Worm (Caenorhabditis elegans) whole organism, late embryonic: ENCODE results near the gene F14F7.5.
A peak's percentile ranks its signal among the peaks of the same experiment; 100 is the strongest.

ENCODE experiments used
- C08G9.2 ChIP-seq: sonication (generic microtip); optimal IDR thresholded peaks from 2 replicates; lab custom pipeline; 2016; ENCODE audit warnings: mild to moderate bottlenecking, missing genetic modification characterization, moderate library complexity, missing compliant biosample characterization
- C38D4.7 ChIP-seq: fragments of 200-800 bp; sonication (Bioruptor generic); optimal IDR thresholded peaks from 2 replicates; lab custom pipeline; 2018; ENCODE audit warnings: mild to moderate bottlenecking, missing genetic modification characterization, moderate library complexity, missing compliant biosample characterization
- K02D7.2 ChIP-seq: sonication (generic microtip); optimal IDR thresholded peaks from 2 replicates; lab custom pipeline; 2017; ENCODE audit warnings: mild to moderate bottlenecking, missing genetic modification characterization, missing compliant biosample characterization
- K09A11.1 ChIP-seq: sonication (generic microtip); optimal IDR thresholded peaks from 2 replicates; lab custom pipeline; 2017; ENCODE audit warnings: antibody characterized with exemption, mild to moderate bottlenecking, missing genetic modification characterization, missing compliant biosample characterization; ENCODE audit not compliant: insufficient read depth
- T23F11.4 ChIP-seq: fragments of 200-800 bp; sonication (Bioruptor generic); optimal IDR thresholded peaks from 2 replicates; lab custom pipeline; 2018; ENCODE audit warnings: mild to moderate bottlenecking, missing genetic modification characterization, missing compliant biosample characterization
- ahr-1 ChIP-seq: sonication (generic microtip); optimal IDR thresholded peaks from 2 replicates; lab custom pipeline; 2016; ENCODE audit warnings: missing genetic modification characterization, missing compliant biosample characterization
- ceh-14 ChIP-seq: sonication (generic microtip); optimal IDR thresholded peaks from 2 replicates; lab custom pipeline; 2016; ENCODE audit warnings: missing genotype, missing genetic modification characterization, missing compliant biosample characterization
- ceh-19 ChIP-seq: fragments of 200-800 bp; sonication (Bioruptor generic); optimal IDR thresholded peaks from 2 replicates; lab custom pipeline; 2018; ENCODE audit warnings: mild to moderate bottlenecking, missing genetic modification characterization, missing compliant biosample characterization
- ceh-2 ChIP-seq: sonication (generic microtip); optimal IDR thresholded peaks from 2 replicates; lab custom pipeline; 2016; ENCODE audit warnings: missing genotype, missing genetic modification characterization, missing compliant biosample characterization
- ceh-22 ChIP-seq: sonication (generic microtip); optimal IDR thresholded peaks from 2 replicates; lab custom pipeline; 2017; ENCODE audit warnings: missing biosample characterization, missing genetic modification characterization
- ceh-24 ChIP-seq: sonication (generic microtip); optimal IDR thresholded peaks from 2 replicates; lab custom pipeline; 2016; ENCODE audit warnings: mild to moderate bottlenecking, missing genetic modification characterization, missing compliant biosample characterization
- ceh-30 ChIP-seq: fragments of 150-350 bp; optimal IDR thresholded peaks from 2 replicates; lab custom pipeline; 2014; ENCODE audit warnings: missing biosample characterization, missing genetic modification characterization
- ceh-31 ChIP-seq: sonication (generic microtip); optimal IDR thresholded peaks from 2 replicates; lab custom pipeline; 2016; ENCODE audit warnings: missing genetic modification characterization, missing compliant biosample characterization
- ceh-34 ChIP-seq: sonication (generic microtip); optimal IDR thresholded peaks from 2 replicates; lab custom pipeline; 2016; ENCODE audit warnings: mild to moderate bottlenecking, missing genetic modification characterization, missing compliant biosample characterization
- ceh-45 ChIP-seq: fragments of 200-800 bp; sonication (Bioruptor generic); IDR thresholded peaks from 2 replicates; pipeline ENCODE4 v1.3.6; 2022; ENCODE audit warnings: missing genetic modification reagents, missing genetic modification characterization, missing compliant biosample characterization
- ceh-48 ChIP-seq: sonication (generic microtip); optimal IDR thresholded peaks from 2 replicates; lab custom pipeline; 2016; ENCODE audit warnings: missing genetic modification characterization, inconsistent platforms, missing compliant biosample characterization
- ceh-6 ChIP-seq: fragments of 200-800 bp; sonication (Bioruptor generic); optimal IDR thresholded peaks from 2 replicates; lab custom pipeline; 2018; ENCODE audit warnings: mild to moderate bottlenecking, missing genetic modification characterization, missing compliant biosample characterization
- ceh-9 ChIP-seq: sonication (generic microtip); optimal IDR thresholded peaks from 2 replicates; lab custom pipeline; 2016; ENCODE audit warnings: mild to moderate bottlenecking, missing genetic modification characterization, inconsistent platforms, missing compliant biosample characterization
- che-1 ChIP-seq: sonication (generic microtip); optimal IDR thresholded peaks from 2 replicates; lab custom pipeline; 2016; ENCODE audit warnings: mild to moderate bottlenecking, missing genetic modification characterization, missing compliant biosample characterization
- dve-1 ChIP-seq: sonication (generic microtip); optimal IDR thresholded peaks from 2 replicates; lab custom pipeline; 2017; ENCODE audit warnings: antibody characterized with exemption, mild to moderate bottlenecking, missing genetic modification characterization, missing compliant biosample characterization
- elt-2 ChIP-seq: sonication (generic microtip); optimal IDR thresholded peaks from 2 replicates; lab custom pipeline; 2016; ENCODE audit warnings: missing genetic modification reagents, missing genetic modification characterization, missing compliant biosample characterization
- elt-4 ChIP-seq: sonication (generic microtip); optimal IDR thresholded peaks from 2 replicates; lab custom pipeline; 2016; ENCODE audit warnings: missing genetic modification characterization, missing compliant biosample characterization
- ets-4 ChIP-seq: sonication (generic microtip); optimal IDR thresholded peaks from 2 replicates; lab custom pipeline; 2016; ENCODE audit warnings: missing genetic modification characterization, missing compliant biosample characterization
- eyg-1 ChIP-seq: sonication (generic microtip); optimal IDR thresholded peaks from 2 replicates; lab custom pipeline; 2016; ENCODE audit warnings: missing genotype, missing genetic modification characterization, missing compliant biosample characterization
- fkh-10 ChIP-seq: fragments of 150-350 bp; optimal IDR thresholded peaks from 2 replicates; lab custom pipeline; 2014; ENCODE audit warnings: missing biosample characterization, missing genetic modification reagents, missing genetic modification characterization
- fkh-6 ChIP-seq: sonication (generic microtip); optimal IDR thresholded peaks from 2 replicates; lab custom pipeline; 2016; ENCODE audit warnings: missing genetic modification characterization, missing compliant biosample characterization
- gmeb-2 ChIP-seq: sonication (generic microtip); optimal IDR thresholded peaks from 2 replicates; lab custom pipeline; 2016; ENCODE audit warnings: missing genetic modification characterization, inconsistent platforms, missing compliant biosample characterization
- hlh-13 ChIP-seq: fragments of 200-800 bp; sonication (Bioruptor generic); optimal IDR thresholded peaks from 2 replicates; lab custom pipeline; 2018; ENCODE audit warnings: mild to moderate bottlenecking, missing genetic modification characterization, missing compliant biosample characterization
- hlh-15 ChIP-seq: sonication (generic microtip); optimal IDR thresholded peaks from 2 replicates; lab custom pipeline; 2016; ENCODE audit warnings: missing genetic modification characterization, missing compliant biosample characterization
- hlh-30 ChIP-seq: sonication (generic microtip); optimal IDR thresholded peaks from 2 replicates; lab custom pipeline; 2017; ENCODE audit warnings: antibody characterized with exemption, missing genetic modification characterization, missing compliant biosample characterization; ENCODE audit not compliant: insufficient read depth
- hlh-6 ChIP-seq: sonication (generic microtip); optimal IDR thresholded peaks from 2 replicates; lab custom pipeline; 2016; ENCODE audit warnings: missing genotype, missing genetic modification characterization, missing compliant biosample characterization
- lim-6 ChIP-seq: sonication (generic microtip); optimal IDR thresholded peaks from 2 replicates; lab custom pipeline; 2016; ENCODE audit warnings: missing genetic modification characterization, missing compliant biosample characterization
- madf-2 ChIP-seq: sonication (generic microtip); optimal IDR thresholded peaks from 2 replicates; lab custom pipeline; 2017; ENCODE audit warnings: missing genetic modification characterization, missing compliant biosample characterization
- mec-3 ChIP-seq: sonication (generic microtip); optimal IDR thresholded peaks from 2 replicates; lab custom pipeline; 2016; ENCODE audit warnings: borderline replicate concordance, missing genetic modification characterization, missing compliant biosample characterization
- nhr-232 ChIP-seq: sonication (generic microtip); optimal IDR thresholded peaks from 2 replicates; lab custom pipeline; 2016; ENCODE audit warnings: missing genetic modification characterization, missing compliant biosample characterization
- npax-4 ChIP-seq: sonication (generic microtip); optimal IDR thresholded peaks from 2 replicates; lab custom pipeline; 2016; ENCODE audit warnings: missing genetic modification characterization, missing compliant biosample characterization
- odd-2 ChIP-seq: sonication (generic microtip); optimal IDR thresholded peaks from 2 replicates; lab custom pipeline; 2017; ENCODE audit warnings: antibody characterized with exemption, mild to moderate bottlenecking, missing genetic modification characterization, missing compliant biosample characterization
- pag-3 ChIP-seq: sonication (generic microtip); optimal IDR thresholded peaks from 2 replicates; lab custom pipeline; 2016; ENCODE audit warnings: missing compliant biosample characterization, missing genetic modification characterization, borderline replicate concordance
- pat-9 ChIP-seq: fragments of 200-800 bp; sonication (Bioruptor generic); optimal IDR thresholded peaks from 2 replicates; lab custom pipeline; 2018; ENCODE audit warnings: mild to moderate bottlenecking, missing genetic modification characterization, moderate library complexity, missing compliant biosample characterization
- pha-4 ChIP-seq: fragments of 150-350 bp; optimal IDR thresholded peaks from 2 replicates; lab custom pipeline; 2018; ENCODE audit warnings: missing biosample characterization, missing genetic modification reagents, missing genetic modification characterization
- pqm-1 ChIP-seq: sonication (generic microtip); optimal IDR thresholded peaks from 2 replicates; lab custom pipeline; 2016; ENCODE audit warnings: missing genetic modification characterization, missing compliant biosample characterization
- pros-1 ChIP-seq: fragments of 150-350 bp; optimal IDR thresholded peaks from 2 replicates; lab custom pipeline; 2014; ENCODE audit warnings: missing biosample characterization, missing genetic modification reagents, missing genetic modification characterization
- ref-2 ChIP-seq: sonication (generic microtip); optimal IDR thresholded peaks from 2 replicates; lab custom pipeline; 2016; ENCODE audit warnings: missing genetic modification characterization, missing compliant biosample characterization
- rnt-1 ChIP-seq: sonication (generic microtip); optimal IDR thresholded peaks from 2 replicates; lab custom pipeline; 2016; ENCODE audit warnings: missing genetic modification characterization, missing compliant biosample characterization
- tbx-2 ChIP-seq: sonication (generic microtip); optimal IDR thresholded peaks from 2 replicates; lab custom pipeline; 2016; ENCODE audit warnings: missing genetic modification characterization, missing compliant biosample characterization
- tbx-7 ChIP-seq: sonication (generic microtip); optimal IDR thresholded peaks from 2 replicates; lab custom pipeline; 2016; ENCODE audit warnings: missing genotype, missing genetic modification characterization, missing compliant biosample characterization
- unc-3 ChIP-seq, 2 experiments: fragments of 200-800 bp in 1 of 2; sonication (Bioruptor generic) in 1 of 2; sonication (generic microtip) in 1 of 2; conservative IDR thresholded peaks in 1 of 2; optimal IDR thresholded peaks in 1 of 2; 2 replicates each; pipeline versions ENCODE4 v1.3.6 to Lab custom; 2016 to 2022; ENCODE audit warnings: missing compliant biosample characterization in 2 of 2, missing genetic modification characterization in 2 of 2, missing genetic modification reagents in 1 of 2
- unc-42 ChIP-seq: sonication (generic microtip); optimal IDR thresholded peaks from 2 replicates; lab custom pipeline; 2016; ENCODE audit warnings: missing genotype, missing genetic modification characterization, missing compliant biosample characterization
- unc-55 ChIP-seq: sonication (generic microtip); optimal IDR thresholded peaks from 2 replicates; lab custom pipeline; 2017; ENCODE audit warnings: missing biosample characterization, missing genetic modification reagents, missing genetic modification characterization
- unc-86 ChIP-seq: sonication (generic microtip); optimal IDR thresholded peaks from 2 replicates; lab custom pipeline; 2016; ENCODE audit warnings: missing genetic modification characterization, missing compliant biosample characterization
- zip-5 ChIP-seq: sonication (generic microtip); optimal IDR thresholded peaks from 2 replicates; lab custom pipeline; 2016; ENCODE audit warnings: missing genetic modification characterization, missing compliant biosample characterization
- ztf-16 ChIP-seq: sonication (generic microtip); optimal IDR thresholded peaks from 2 replicates; lab custom pipeline; 2017; ENCODE audit warnings: missing genetic modification characterization, missing compliant biosample characterization

F14F7.5 gene

ce11 chrIII:13062414-13062965 is 30.7 kb downstream of the F14F7.5 start:
- TF ChIP-seq hlh-13 (GFP tag; lab: Kevin White, UChicago), result peak; percentile 7
- peak; percentile 75 for TF ChIP-seq T23F11.4
- peak; percentile 84 for TF ChIP-seq ceh-14 (tag; lab: Kevin White, UChicago)
- TF ChIP-seq ahr-1, result peak; percentile 68
- TF ChIP-seq ref-2 (tag; lab: Kevin White, UChicago), result peak; percentile 95
- TF ChIP-seq elt-2 (tag; lab: Kevin White, UChicago), result peak; percentile 13
- TF ChIP-seq npax-4 (tag; lab: Kevin White, UChicago), result no peak
- TF ChIP-seq ets-4, result peak; percentile 77
- peak; percentile 96 for TF ChIP-seq unc-55
- TF ChIP-seq ztf-16, result peak; percentile 2
- TF ChIP-seq pat-9 (tag; lab: Kevin White, UChicago), result peak; percentile 63
- no peak for TF ChIP-seq ceh-24 (tag; lab: Kevin White, UChicago)
- peak; percentile 96 for TF ChIP-seq ceh-31
- peak; percentile 79 for TF ChIP-seq unc-42
- TF ChIP-seq rnt-1 (tag; lab: Kevin White, UChicago), result peak; percentile 96
- no peak for TF ChIP-seq zip-5
- peak; percentile 31 for TF ChIP-seq K02D7.2
- TF ChIP-seq ceh-34 (tag; lab: Kevin White, UChicago), result peak; percentile 96
- no peak for TF ChIP-seq ceh-45 (GFP tag; lab: Robert Waterston, UW)
- peak; percentile 51 for TF ChIP-seq pag-3 (tag; lab: Kevin White, UChicago)
- TF ChIP-seq unc-3 (GFP tag; conservative IDR thresholded peaks at IDR 0.05; lab: Robert Waterston, UW), result no peak
- peak; percentile 79 for TF ChIP-seq unc-3 (tag; optimal IDR thresholded peaks at IDR 0.05; lab: Kevin White, UChicago)
- peak; percentile 92 for TF ChIP-seq ceh-19 (GFP tag; lab: Kevin White, UChicago)
- TF ChIP-seq ceh-2 (tag; lab: Kevin White, UChicago), result peak; percentile 86
- peak; percentile 23 for TF ChIP-seq fkh-10 (GFP tag; lab: Kevin White, UChicago)
- no peak for TF ChIP-seq fkh-6 (tag; lab: Kevin White, UChicago)
- TF ChIP-seq madf-2, result peak; percentile 61
- TF ChIP-seq ceh-48, result peak; percentile 54
- peak; percentile 50 for TF ChIP-seq hlh-6 (tag; lab: Kevin White, UChicago)
- no peak for TF ChIP-seq gmeb-2 (tag; lab: Kevin White, UChicago)
- peak; percentile 45 for TF ChIP-seq tbx-7 (tag; lab: Kevin White, UChicago)
- TF ChIP-seq pqm-1 (tag; lab: Kevin White, UChicago), result no peak
- no peak for TF ChIP-seq mec-3 (tag; lab: Kevin White, UChicago)
- peak; percentile 74 for TF ChIP-seq unc-86 (tag; lab: Kevin White, UChicago)
- peak; percentile 16 for TF ChIP-seq odd-2 (tag; lab: Kevin White, UChicago)
- peak; percentile 56 for TF ChIP-seq ceh-30
- TF ChIP-seq ceh-22, result peak; percentile 96
- peak; percentile 93 for TF ChIP-seq hlh-30 (tag; lab: Kevin White, UChicago)
- TF ChIP-seq elt-4, result no peak
- TF ChIP-seq pros-1 (tag; lab: Kevin White, UChicago), result peak; percentile 100
- TF ChIP-seq C08G9.2 (tag; lab: Kevin White, UChicago), result peak; percentile 64
- TF ChIP-seq lim-6, result peak; percentile 54
- TF ChIP-seq pha-4, result no peak
- peak; percentile 58 for TF ChIP-seq dve-1 (tag; lab: Kevin White, UChicago)
- TF ChIP-seq eyg-1 (tag; lab: Kevin White, UChicago), result peak; percentile 48
- peak; percentile 51 for TF ChIP-seq hlh-15 (tag; lab: Kevin White, UChicago)
- TF ChIP-seq K09A11.1, result no peak
- TF ChIP-seq ceh-6 (GFP tag; lab: Kevin White, UChicago), result peak; percentile 67
- TF ChIP-seq tbx-2 (tag; lab: Kevin White, UChicago), result peak; percentile 97
- peak; percentile 35 for TF ChIP-seq nhr-232 (tag; lab: Kevin White, UChicago)
- no peak for TF ChIP-seq ceh-9
- TF ChIP-seq che-1 (tag; lab: Kevin White, UChicago), result peak; percentile 61
- no peak for TF ChIP-seq C38D4.7 (GFP tag; lab: Kevin White, UChicago)
